Fruit fly (Drosophila melanogaster) Kc167 (cell line): Measurements from ENCODE around the gene betaNACtes1.

ENCODE experiments used
- Myc ChIP-seq: fragments of >200 bp; optimal IDR thresholded peaks from 2 replicates; lab custom pipeline; 2017; ENCODE audit warnings: missing external identifiers
- h ChIP-seq: fragments of >200 bp; optimal IDR thresholded peaks from 3 replicates; lab custom pipeline; 2018; ENCODE audit warnings: missing external identifiers

DNA sequence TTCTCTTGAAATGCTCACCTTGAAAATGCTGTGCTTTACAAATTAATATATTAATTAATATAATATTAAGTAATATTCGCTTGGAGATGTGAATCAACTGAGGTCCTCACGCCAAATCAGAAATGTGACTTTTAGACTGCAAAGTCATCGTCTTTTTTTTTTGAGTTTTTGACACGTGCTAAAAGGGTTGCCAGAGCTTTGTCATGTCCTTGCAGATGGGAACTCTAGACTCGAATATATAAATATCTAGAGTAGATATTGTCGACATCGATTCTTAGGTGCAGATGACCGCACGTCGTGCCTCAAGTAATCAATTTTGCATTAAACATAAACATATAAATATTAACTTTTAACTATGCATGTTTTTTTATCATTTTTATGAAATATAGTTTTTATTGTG, at the start of gene betaNACtes1:
- no peak for TF ChIP-seq h
- TF ChIP-seq Myc (lab: Kevin White, UChicago): no peak
